Fruit fly (Drosophila melanogaster): ENCODE results near the gene Nnk.

DNA sequence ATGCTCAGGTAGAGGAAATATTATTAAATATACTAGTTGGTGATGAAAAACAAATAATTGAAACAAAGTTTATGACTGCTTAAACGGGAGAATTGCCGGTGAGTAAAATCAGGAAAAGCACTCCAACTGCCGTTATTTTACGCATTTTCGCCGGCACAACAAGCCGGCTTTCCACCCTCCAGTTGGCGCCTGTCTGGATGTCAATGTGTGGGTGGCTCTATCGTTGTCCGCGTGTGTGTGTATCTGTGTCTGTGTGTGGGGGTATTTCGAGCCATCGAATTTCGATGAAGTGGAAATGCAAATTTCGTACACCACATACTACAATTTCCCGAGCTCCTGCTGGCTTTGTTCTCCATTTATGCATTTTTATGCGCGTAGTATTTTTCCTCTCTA is 6.7 kb upstream of the Nnk start:
- no peak for TF ChIP-seq CG13775 (GFP tag; optimal IDR thresholded peaks at IDR 0.05)
- no peak for TF ChIP-seq hbn (GFP tag; IDR thresholded peaks at IDR 0.05; ENCODE audit: partially characterized antibody)
- no peak for TF ChIP-seq Kr (GFP tag; optimal IDR thresholded peaks at IDR 0.05)
- TF ChIP-seq CG10462 (GFP tag; optimal IDR thresholded peaks at IDR 0.05), result no peak
- no peak for TF ChIP-seq CG11093 (GFP tag; IDR thresholded peaks at IDR 0.05)
- no peak for TF ChIP-seq pnt (GFP tag; optimal IDR thresholded peaks at IDR 0.05)
- no peak for TF ChIP-seq Sox102F (GFP tag; optimal IDR thresholded peaks at IDR 0.05)
- TF ChIP-seq CG16815 (GFP tag; optimal IDR thresholded peaks at IDR 0.05), result no peak
- TF ChIP-seq grau (tag; optimal IDR thresholded peaks at IDR 0.05), result no peak
- no peak for TF ChIP-seq CG2129 (GFP tag; IDR thresholded peaks at IDR 0.05; ENCODE audit: partially characterized antibody)
- no peak for TF ChIP-seq gro (GFP tag; optimal IDR thresholded peaks at IDR 0.05)
